Worm (Caenorhabditis elegans): Measurements from ENCODE around the gene B0496.1.

B0496.1 gene

ce11 chrIV:7478134-7478533 is 32.0 kb downstream of the B0496.1 start, which contains the start of gene rod-1:
Gene rod-1 (plus strand): TSS chrIV:7478452.
- no peak for TF ChIP-seq unc-62 (GFP tag; optimal IDR thresholded peaks at IDR 0.05)

- no peak for TF ChIP-seq unc-62 (GFP tag; optimal IDR thresholded peaks at IDR 0.05)
Observed at ce11 chrIV:7486201-7486947, 40.3 kb downstream of the B0496.1 start, which contains the start of the genes his-61 and his-62. Gene his-61 (minus strand): TSS chrIV:7486217. Gene his-62 (plus strand): TSS chrIV:7486545.

ce11 chrIV:7487554-7488456 is 41.7 kb downstream of the B0496.1 start, which contains the start of the genes his-60 and his-59:
Gene his-60 (minus strand): TSS chrIV:7487992.
Gene his-59 (plus strand): TSS chrIV:7488249.
- TF ChIP-seq unc-62 (GFP tag; optimal IDR thresholded peaks at IDR 0.05), result no peak

- no peak for TF ChIP-seq unc-62 (GFP tag; optimal IDR thresholded peaks at IDR 0.05)
Observed at ce11 chrIV:7488457-7488783, 42.3 kb downstream of the B0496.1 start.

- no peak for TF ChIP-seq unc-62 (GFP tag; optimal IDR thresholded peaks at IDR 0.05)
Observed at ce11 chrIV:7491464-7491863, 45.4 kb downstream of the B0496.1 start, which contains the start of gene F55G1.1. Gene F55G1.1 (plus strand): TSS chrIV:7491764.

Data from whole organism, dauer.